Worm (Caenorhabditis elegans): Measurements from ENCODE around the gene twk-25.
A peak's percentile ranks its signal among the peaks of the same experiment; 100 is the strongest.

twk-25 gene

DNA sequence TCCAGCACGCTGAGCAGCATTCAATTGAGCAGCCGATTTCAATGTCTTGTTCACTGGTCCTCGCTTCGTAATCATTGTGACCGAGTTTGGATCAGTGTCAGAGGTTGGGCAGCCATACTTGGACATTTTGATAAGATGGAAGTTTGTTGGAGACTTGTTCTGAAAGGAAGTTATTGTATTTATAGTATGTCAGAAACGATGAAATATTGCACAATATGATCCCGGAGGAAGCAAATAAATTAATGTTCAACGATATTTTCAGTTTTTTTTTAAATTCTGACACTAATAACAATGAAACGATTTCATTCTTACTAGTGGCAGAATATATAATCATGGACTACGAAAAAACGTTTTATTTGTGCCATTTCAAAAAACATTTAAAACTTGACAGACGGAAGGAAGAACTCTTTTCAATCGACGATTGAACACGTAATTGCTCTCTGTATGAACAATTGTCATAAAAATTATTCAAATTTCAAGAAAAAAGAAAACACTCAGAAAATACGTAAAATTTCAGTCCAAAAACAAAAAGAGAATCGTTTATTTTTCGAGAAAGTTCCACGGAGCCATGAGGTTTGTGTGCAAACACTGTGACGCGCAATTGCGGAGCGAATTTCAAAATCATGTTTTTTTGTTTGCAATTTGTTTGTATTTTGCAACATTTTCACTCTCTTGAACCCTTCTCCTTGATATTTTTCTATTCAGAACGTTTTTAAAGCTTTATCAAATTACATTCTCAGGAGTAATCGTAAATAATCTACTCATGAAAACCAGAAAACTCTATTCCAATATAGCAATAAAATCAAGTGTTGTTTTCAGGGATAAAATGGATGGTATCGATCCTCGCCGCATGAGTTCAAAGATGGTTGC is 24.3 kb upstream of the twk-25 start, which contains the start of the genes mbf-1 and nse-4 (continued):
- peak; percentile 98 for TF ChIP-seq hsf-1 (GFP tag; IDR thresholded peaks at IDR 0.05)
- no peak for TF ChIP-seq ztf-6 (GFP tag; IDR thresholded peaks at IDR 0.05)
- no peak for TF ChIP-seq dox-1 (GFP tag; IDR thresholded peaks at IDR 0.05)
- no peak for TF ChIP-seq chd-7 (tag; optimal IDR thresholded peaks at IDR 0.05)
- TF ChIP-seq rpc-1 (optimal IDR thresholded peaks at IDR 0.05), result peak; percentile 34
- no peak for TF ChIP-seq rpc-1 (tag; optimal IDR thresholded peaks at IDR 0.05)
- no peak for TF ChIP-seq pha-4 (tag; optimal IDR thresholded peaks at IDR 0.05)
- TF ChIP-seq sea-2 (GFP tag; IDR thresholded peaks at IDR 0.05), result no peak
- peak; percentile 39 for TF ChIP-seq lsl-1 (GFP tag; optimal IDR thresholded peaks at IDR 0.05)
- TF ChIP-seq B0035.1 (tag; optimal IDR thresholded peaks at IDR 0.05), result no peak
- TF ChIP-seq bed-1 (GFP tag; IDR thresholded peaks at IDR 0.05), result no peak
- TF ChIP-seq T26A5.8 (tag; optimal IDR thresholded peaks at IDR 0.05), result no peak
- no peak for TF ChIP-seq ccch-3 (GFP tag; optimal IDR thresholded peaks at IDR 0.05)
- TF ChIP-seq nhr-120 (GFP tag; IDR thresholded peaks at IDR 0.05), result no peak
- no peak for TF ChIP-seq Y79H2A.3 (GFP tag; conservative IDR thresholded peaks at IDR 0.05)
- TF ChIP-seq Y56A3A.18 (GFP tag; IDR thresholded peaks at IDR 0.05), result no peak
- no peak for TF ChIP-seq madf-3 (GFP tag; IDR thresholded peaks at IDR 0.05)
- TF ChIP-seq attf-6 (GFP tag; IDR thresholded peaks at IDR 0.05), result no peak
- TF ChIP-seq lir-1 (GFP tag; conservative IDR thresholded peaks at IDR 0.05), result no peak
- TF ChIP-seq F49E8.2 (tag; optimal IDR thresholded peaks at IDR 0.05; ENCODE audit: insufficient read depth), result peak; percentile 23
- no peak for TF ChIP-seq Y53F4B.3 (GFP tag; IDR thresholded peaks at IDR 0.05)
- TF ChIP-seq lag-1 (GFP tag; IDR thresholded peaks at IDR 0.05), result no peak
- peak; percentile 44 for TF ChIP-seq tbp1 (GFP tag; optimal IDR thresholded peaks at IDR 0.05)
- TF ChIP-seq ztf-25 (GFP tag; IDR thresholded peaks at IDR 0.05), result no peak
- no peak for TF ChIP-seq B0336.3 (GFP tag; IDR thresholded peaks at IDR 0.05)
- peak; percentile 47 for TF ChIP-seq D2030.7 (GFP tag; IDR thresholded peaks at IDR 0.05)
- no peak for TF ChIP-seq mxl-1 (tag; optimal IDR thresholded peaks at IDR 0.05)
- TF ChIP-seq madf-6 (GFP tag; IDR thresholded peaks at IDR 0.05), result 0 out of 2 replicates have a peak, but pooled peaks have one; percentile 33
- peak; percentile 73 for TF ChIP-seq lin-54 (GFP tag; optimal IDR thresholded peaks at IDR 0.05)
- no peak for TF ChIP-seq nhr-27 (tag; optimal IDR thresholded peaks at IDR 0.05)
- no peak for TF ChIP-seq unc-130 (GFP tag; optimal IDR thresholded peaks at IDR 0.05)
- peak; percentile 71; the same call in 1 of the 2 replicates for TF ChIP-seq lin-26 (GFP tag; IDR thresholded peaks at IDR 0.05)
- no peak for TF ChIP-seq mes-4 (tag; optimal IDR thresholded peaks at IDR 0.05)
- TF ChIP-seq F55B11.4 (tag; optimal IDR thresholded peaks at IDR 0.05; ENCODE audit: borderline replicate concordance, insufficient read depth), result no peak
- TF ChIP-seq F10E7.11 (tag; optimal IDR thresholded peaks at IDR 0.05), result no peak
- no peak for TF ChIP-seq aptf-3 (GFP tag; IDR thresholded peaks at IDR 0.05)
- TF ChIP-seq hlh-26 (GFP tag; conservative IDR thresholded peaks at IDR 0.05), result no peak
- peak in 1 of 2 experiments; percentile 12 for TF ChIP-seq let-607 (tag; optimal IDR thresholded peaks at IDR 0.05)
- TF ChIP-seq ceh-27 (GFP tag; optimal IDR thresholded peaks at IDR 0.05), result peak; percentile 4
- TF ChIP-seq madf-10 (tag; optimal IDR thresholded peaks at IDR 0.05), result no peak
- TF ChIP-seq snpc-4 (GFP tag; optimal IDR thresholded peaks at IDR 0.05), result peak; percentile 12
- TF ChIP-seq snpc-4 (tag; optimal IDR thresholded peaks at IDR 0.05), result peak in 3 of 4 experiments; percentile 1 to 42 (median 30)
- TF ChIP-seq snpc-1.3 (tag; optimal IDR thresholded peaks at IDR 0.05; ENCODE audit: insufficient read depth), result peak; percentile 51
- no peak for TF ChIP-seq athp-1 (tag; optimal IDR thresholded peaks at IDR 0.05)
- no peak for TF ChIP-seq unc-62 (GFP tag; optimal IDR thresholded peaks at IDR 0.05)
- TF ChIP-seq T07F8.4 (tag; optimal IDR thresholded peaks at IDR 0.05), result no peak
- TF ChIP-seq repo-1 (tag; optimal IDR thresholded peaks at IDR 0.05), result no peak
- TF ChIP-seq B0261.1 (tag; optimal IDR thresholded peaks at IDR 0.05), result no peak

All from whole organism, young adult.